Fruit fly (Drosophila melanogaster): ENCODE measurements around the gene yem.

dm6 chr3R:29095525-29095924 is 27.2 kb downstream of the yem start:
- TF ChIP-seq CG16779 (tag; optimal IDR thresholded peaks at IDR 0.05) = no peak
- no peak for TF ChIP-seq Ets96B (tag; optimal IDR thresholded peaks at IDR 0.05)
- no peak for TF ChIP-seq CG4318 (GFP tag; optimal IDR thresholded peaks at IDR 0.05)
- TF ChIP-seq salr (GFP tag; optimal IDR thresholded peaks at IDR 0.05) = no peak
